Fruit fly (Drosophila melanogaster): ENCODE data around the gene CG13606.
A peak's percentile ranks its signal among the peaks of the same experiment; 100 is the strongest.

Gene CG13606

DNA sequence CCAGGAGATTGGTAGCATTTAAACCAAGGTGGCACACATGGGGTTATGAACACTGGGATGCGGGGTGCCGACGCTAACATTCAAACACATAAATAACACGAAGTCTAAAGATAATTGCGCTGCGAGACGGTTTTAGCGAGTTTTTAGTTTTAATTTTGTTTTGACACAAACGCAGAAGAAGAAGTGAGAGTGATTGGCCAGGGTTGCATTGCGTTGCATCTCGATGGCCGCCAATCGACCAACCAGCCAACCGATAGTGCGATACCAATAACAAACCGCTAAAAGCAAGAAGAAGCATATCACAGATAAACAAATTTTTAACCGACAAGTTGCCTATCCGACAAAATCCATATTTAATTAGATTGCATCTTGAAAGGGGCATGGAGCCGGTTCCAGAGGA lies 54.3 kb downstream of the CG13606 start, which contains the start of the genes Spps and CG13609 (continued):
- TF ChIP-seq Smox (GFP tag; optimal IDR thresholded peaks at IDR 0.05) (no peak), CG6808 (GFP tag; optimal IDR thresholded peaks at IDR 0.05) (no peak), CG10631 (GFP tag; optimal IDR thresholded peaks at IDR 0.05) (no peak), dac (GFP tag; optimal IDR thresholded peaks at IDR 0.05) (no peak), ss (GFP tag; optimal IDR thresholded peaks at IDR 0.05) (no peak), Hr38 (GFP tag; optimal IDR thresholded peaks at IDR 0.05) (no peak), Eip75B (GFP tag; optimal IDR thresholded peaks at IDR 0.05) (no peak), fd59A (GFP tag; optimal IDR thresholded peaks at IDR 0.05) (no peak), CG34406 (GFP tag; optimal IDR thresholded peaks at IDR 0.05) (no peak), acj6 (GFP tag; optimal IDR thresholded peaks at IDR 0.05) (no peak), esn (GFP tag; optimal IDR thresholded peaks at IDR 0.05) (peak; percentile 17), CG16779 (tag; optimal IDR thresholded peaks at IDR 0.05) (no peak), Sox14 (GFP tag; optimal IDR thresholded peaks at IDR 0.05) (peak; percentile 5), dsx (GFP tag; optimal IDR thresholded peaks at IDR 0.05; ENCODE audit: poor library complexity, severe bottlenecking) (no peak), Sox15 (GFP tag; optimal IDR thresholded peaks at IDR 0.05) (no peak), CG1621 (tag; optimal IDR thresholded peaks at IDR 0.05) (no peak)

DNA sequence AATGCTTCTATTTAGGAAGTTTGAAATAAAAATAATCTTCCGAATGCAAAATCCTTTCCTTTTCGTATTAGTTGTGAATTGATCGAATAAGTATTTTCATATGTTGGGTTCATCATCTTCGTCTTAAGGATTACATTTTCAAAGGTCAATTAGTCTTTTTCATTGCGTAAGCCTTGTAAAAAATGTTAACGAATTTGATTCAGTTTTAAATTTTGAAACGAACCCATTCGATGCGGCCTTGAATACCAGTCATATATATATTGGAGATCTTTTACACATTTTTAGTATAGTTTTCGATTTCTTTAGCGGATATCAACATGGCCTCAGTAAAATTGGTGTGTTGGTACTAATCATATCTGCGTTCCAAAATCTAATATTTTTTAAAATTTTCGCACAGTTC lies 56.2 kb downstream of the CG13606 start, which contains the start of gene Acp95EF:
TSS of gene Acp95EF (plus strand) at position 301 of the 400 bp plus-strand sequence.
- TF ChIP-seq Hr39 (GFP tag; optimal IDR thresholded peaks at IDR 0.05) (no peak), Blimp-1 (GFP tag; optimal IDR thresholded peaks at IDR 0.05) (no peak), svp (GFP tag) (no peak), topi (GFP tag; optimal IDR thresholded peaks at IDR 0.05) (no peak), Ets21C (GFP tag; optimal IDR thresholded peaks at IDR 0.05) (no peak), CG6854 (GFP tag; optimal IDR thresholded peaks at IDR 0.05) (no peak), Met (GFP tag; optimal IDR thresholded peaks at IDR 0.05) (no peak), Eip78C (GFP tag) (no peak), salr (GFP tag; optimal IDR thresholded peaks at IDR 0.05) (no peak), Hr38 (GFP tag; optimal IDR thresholded peaks at IDR 0.05) (no peak), CG9139 (GFP tag; optimal IDR thresholded peaks at IDR 0.05) (no peak), acj6 (GFP tag; optimal IDR thresholded peaks at IDR 0.05) (no peak), net (GFP tag; optimal IDR thresholded peaks at IDR 0.05) (no peak), OdsH (GFP tag; optimal IDR thresholded peaks at IDR 0.05) (no peak), CG11902 (GFP tag; optimal IDR thresholded peaks at IDR 0.05) (no peak), vri (GFP tag; optimal IDR thresholded peaks at IDR 0.05) (no peak)

DNA sequence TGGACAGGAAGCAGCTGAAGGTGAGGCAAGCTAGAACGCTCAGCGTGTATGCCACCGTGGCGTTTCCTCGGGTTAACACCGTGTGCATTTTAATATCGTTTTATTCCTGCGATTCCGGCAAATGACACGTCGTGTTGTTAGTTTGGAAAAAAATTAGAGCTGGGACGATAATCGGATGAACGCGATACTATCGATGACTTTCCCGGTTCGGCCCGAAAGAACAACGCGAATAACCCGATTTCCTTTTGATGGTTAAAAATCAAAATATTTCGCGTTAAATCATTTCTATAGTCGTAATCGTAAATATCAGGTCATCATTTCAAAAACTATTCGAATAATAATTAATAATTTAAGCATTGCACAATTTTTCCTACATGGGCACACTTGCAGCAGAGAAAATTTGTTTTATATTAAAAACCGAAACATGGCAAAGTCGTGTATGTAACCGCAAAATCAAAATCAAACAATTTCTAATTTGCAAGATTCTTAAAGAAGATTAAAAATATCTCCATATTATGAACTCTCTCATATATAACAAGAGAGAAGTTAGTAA lies 57.5 kb downstream of the CG13606 start, which contains the start of gene Spase22-23:
TSS of gene Spase22-23 (minus strand) at position 166 of the 553 bp plus-strand sequence.
- TF ChIP-seq CG11294 (GFP tag; IDR thresholded peaks at IDR 0.05): no peak
- peak; percentile 76 for TF ChIP-seq CG1621 (tag; optimal IDR thresholded peaks at IDR 0.05)

DNA sequence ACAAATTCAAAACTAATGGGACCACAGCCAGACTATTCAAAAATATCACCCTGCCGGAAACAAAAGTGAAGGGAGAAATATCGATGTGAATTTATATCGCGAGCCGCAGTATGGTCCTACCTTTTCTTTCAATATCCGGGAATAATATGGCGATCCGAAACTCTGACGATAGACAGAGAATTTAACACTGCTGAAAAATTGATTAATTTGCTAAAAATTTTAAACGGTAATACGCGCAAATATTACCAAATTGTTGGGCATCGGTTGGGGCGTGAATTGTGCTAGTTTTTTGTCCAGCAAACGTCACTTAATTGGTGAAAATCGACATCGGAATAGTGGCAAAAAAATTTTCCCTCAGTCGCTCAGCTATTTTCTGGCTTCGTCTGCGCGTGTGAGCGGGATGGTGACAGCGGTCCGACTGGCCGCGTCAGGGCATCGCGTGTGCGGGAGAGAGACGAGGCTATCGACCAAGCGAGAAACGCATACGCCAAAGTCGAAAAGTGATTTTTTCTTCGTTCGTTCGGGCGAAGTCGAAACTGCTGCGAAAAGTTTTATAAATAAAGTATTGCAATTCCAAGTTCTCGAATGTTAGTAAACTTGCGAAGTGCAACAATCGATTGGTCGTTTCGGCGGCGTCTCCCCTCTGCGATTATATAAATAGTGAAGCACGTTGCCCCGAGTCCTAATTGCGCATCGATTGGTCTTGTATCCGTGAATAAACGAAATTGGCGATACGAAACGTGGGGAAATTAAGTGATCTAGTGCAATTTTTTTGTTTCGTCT lies 58.2 kb downstream of the CG13606 start, which contains the start of gene mask:
TSS of gene mask (plus strand) at position 140 of the 783 bp plus-strand sequence.
- TF ChIP-seq Hr39 (GFP tag; optimal IDR thresholded peaks at IDR 0.05): peak; percentile 79
- TF ChIP-seq Sox14 (GFP tag; optimal IDR thresholded peaks at IDR 0.05): peak; percentile 38
- peak; percentile 79 for TF ChIP-seq Eip75B (GFP tag; optimal IDR thresholded peaks at IDR 0.05)
- TF ChIP-seq CG11294 (GFP tag; IDR thresholded peaks at IDR 0.05): no peak
- peak; percentile 71 for TF ChIP-seq acj6 (GFP tag; optimal IDR thresholded peaks at IDR 0.05)
- TF ChIP-seq vri (GFP tag; optimal IDR thresholded peaks at IDR 0.05): no peak
- TF ChIP-seq CG6163 (GFP tag; IDR thresholded peaks at IDR 0.05): peak; percentile 70
- TF ChIP-seq CG11902 (GFP tag; optimal IDR thresholded peaks at IDR 0.05): peak; percentile 48
- peak; percentile 74 for TF ChIP-seq net (GFP tag; optimal IDR thresholded peaks at IDR 0.05)
- TF ChIP-seq CG6792 (GFP tag; optimal IDR thresholded peaks at IDR 0.05): peak; percentile 43
- TF ChIP-seq CG10631 (GFP tag; optimal IDR thresholded peaks at IDR 0.05): peak; percentile 37
- no peak for TF ChIP-seq CG6276 (GFP tag; optimal IDR thresholded peaks at IDR 0.05)
- peak; percentile 54 for TF ChIP-seq CG10669 (GFP tag; optimal IDR thresholded peaks at IDR 0.05)
- no peak for TF ChIP-seq pdm3 (GFP tag; optimal IDR thresholded peaks at IDR 0.05)
- TF ChIP-seq OdsH (GFP tag; optimal IDR thresholded peaks at IDR 0.05): peak; percentile 72
- peak; percentile 45 for TF ChIP-seq Ets21C (GFP tag; optimal IDR thresholded peaks at IDR 0.05)
- no peak for TF ChIP-seq Smox (GFP tag; optimal IDR thresholded peaks at IDR 0.05)
- TF ChIP-seq Hr38 (GFP tag; optimal IDR thresholded peaks at IDR 0.05): no peak
- TF ChIP-seq Eip78C (GFP tag): peak; percentile 89
- TF ChIP-seq CG11762 (GFP tag; optimal IDR thresholded peaks at IDR 0.05; ENCODE audit: insufficient read depth): peak; percentile 34
- TF ChIP-seq ss (GFP tag; optimal IDR thresholded peaks at IDR 0.05): peak; percentile 5 to 67
- peak; percentile 76 for TF ChIP-seq CG9139 (GFP tag; optimal IDR thresholded peaks at IDR 0.05)
- peak; percentile 33 for TF ChIP-seq dac (GFP tag; optimal IDR thresholded peaks at IDR 0.05)
- TF ChIP-seq CG34406 (GFP tag; optimal IDR thresholded peaks at IDR 0.05): peak; percentile 74
- TF ChIP-seq fkh (GFP tag; optimal IDR thresholded peaks at IDR 0.05): peak; percentile 86
- no peak for TF ChIP-seq Lpt (GFP tag; optimal IDR thresholded peaks at IDR 0.05)
- TF ChIP-seq CG6808 (GFP tag; optimal IDR thresholded peaks at IDR 0.05): peak; percentile 25
- TF ChIP-seq salr (GFP tag; optimal IDR thresholded peaks at IDR 0.05): peak; percentile 65 to 79
- no peak for TF ChIP-seq Eip93F (GFP tag; optimal IDR thresholded peaks at IDR 0.05)
